Fruit fly (Drosophila melanogaster) whole organism, wandering third instar larva: Measurements from ENCODE around the gene CG34293.

Experiments
- Sp1 ChIP-seq: fragments of 200-800 bp; sonication (Bioruptor generic); optimal IDR thresholded peaks from 3 replicates; lab custom pipeline; 2019; ENCODE audit warnings: missing biosample characterization, mild to moderate bottlenecking, missing genetic modification characterization, moderate library complexity
- psq ChIP-seq: fragments of 200-800 bp; sonication (Bioruptor generic); optimal IDR thresholded peaks from 3 replicates; lab custom pipeline; 2017; ENCODE audit warnings: missing biosample characterization, mild to moderate bottlenecking, missing genetic modification characterization, moderate library complexity

- no peak for TF ChIP-seq psq (GFP tag; lab: Kevin White, UChicago)
- no peak for TF ChIP-seq Sp1 (GFP tag; lab: Kevin White, UChicago)
These were observed 49.6 kb upstream of the CG34293 start for dm6 chr3R:27214949-27215348.
